Worm (Caenorhabditis elegans): Measurements from ENCODE around the gene C34D10.1.
A peak's percentile ranks its signal among the peaks of the same experiment; 100 is the strongest.

C34D10.1 gene

ce11 chrX:8052055-8052454 lies 22.8 kb downstream of the C34D10.1 start:
- TF ChIP-seq nhr-23 (tag; optimal IDR thresholded peaks at IDR 0.05), result no peak
- no peak for TF ChIP-seq unc-55 (GFP tag; optimal IDR thresholded peaks at IDR 0.05)
- TF ChIP-seq unc-39 (tag; optimal IDR thresholded peaks at IDR 0.05), result no peak
- TF ChIP-seq mab-5 (tag; optimal IDR thresholded peaks at IDR 0.05), result no peak
- no peak for TF ChIP-seq mbf-1 (tag; optimal IDR thresholded peaks at IDR 0.05)
- TF ChIP-seq lin-11 (tag; optimal IDR thresholded peaks at IDR 0.05), result no peak
- TF ChIP-seq nhr-12 (tag; optimal IDR thresholded peaks at IDR 0.05), result no peak
- no peak for TF ChIP-seq nhr-237 (tag; optimal IDR thresholded peaks at IDR 0.05)
- TF ChIP-seq peb-1 (tag; optimal IDR thresholded peaks at IDR 0.05), result no peak
- TF ChIP-seq nhr-6 (tag; optimal IDR thresholded peaks at IDR 0.05), result no peak
- no peak for TF ChIP-seq R02D3.7 (tag; optimal IDR thresholded peaks at IDR 0.05)
- no peak for TF ChIP-seq sma-9 (GFP tag; optimal IDR thresholded peaks at IDR 0.05)
- TF ChIP-seq sma-9 (tag; optimal IDR thresholded peaks at IDR 0.05), result no peak
- TF ChIP-seq lin-13 (GFP tag; optimal IDR thresholded peaks at IDR 0.05), result no peak
- TF ChIP-seq nhr-10 (tag; optimal IDR thresholded peaks at IDR 0.05), result no peak
- no peak for TF ChIP-seq Y55F3AM.14 (GFP tag; optimal IDR thresholded peaks at IDR 0.05)
- TF ChIP-seq gmeb-1 (tag; optimal IDR thresholded peaks at IDR 0.05), result no peak
- no peak for TF ChIP-seq nhr-11 (tag; optimal IDR thresholded peaks at IDR 0.05)
- TF ChIP-seq ztf-4 (tag; optimal IDR thresholded peaks at IDR 0.05), result no peak
- no peak for TF ChIP-seq sma-3 (GFP tag; optimal IDR thresholded peaks at IDR 0.05)

- TF ChIP-seq skn-1 (tag; optimal IDR thresholded peaks at IDR 0.05), result no peak
- peak in 1 of 2 experiments; percentile 39 for TF ChIP-seq lsy-2 (tag; optimal IDR thresholded peaks at IDR 0.05)
- peak; percentile 30 for TF ChIP-seq nhr-129 (tag; optimal IDR thresholded peaks at IDR 0.05)
- TF ChIP-seq sma-9 (GFP tag; optimal IDR thresholded peaks at IDR 0.05), result peak; percentile 48
- TF ChIP-seq sma-9 (tag; optimal IDR thresholded peaks at IDR 0.05), result no peak
- peak; percentile 80 for TF ChIP-seq F13H6.1 (tag; optimal IDR thresholded peaks at IDR 0.05)
These were observed 23.7 kb downstream of the C34D10.1 start for ce11 chrX:8053008-8053441.

ce11 chrX:8054478-8054877 lies 25.2 kb downstream of the C34D10.1 start:
- TF ChIP-seq crh-2 (tag; optimal IDR thresholded peaks at IDR 0.05) (no peak), aly-2 (tag; optimal IDR thresholded peaks at IDR 0.05) (no peak), R02D3.7 (tag; optimal IDR thresholded peaks at IDR 0.05) (no peak), nhr-11 (tag; optimal IDR thresholded peaks at IDR 0.05) (no peak), lin-11 (tag; optimal IDR thresholded peaks at IDR 0.05) (no peak), sma-3 (GFP tag; optimal IDR thresholded peaks at IDR 0.05) (no peak), ceh-82 (tag; optimal IDR thresholded peaks at IDR 0.05) (no peak), lin-13 (GFP tag; optimal IDR thresholded peaks at IDR 0.05) (no peak), zag-1 (tag; optimal IDR thresholded peaks at IDR 0.05) (no peak), nhr-12 (tag; optimal IDR thresholded peaks at IDR 0.05) (no peak), mdl-1 (tag; optimal IDR thresholded peaks at IDR 0.05) (no peak), unc-39 (tag; optimal IDR thresholded peaks at IDR 0.05) (no peak), elt-3 (tag; optimal IDR thresholded peaks at IDR 0.05) (no peak), peb-1 (tag; optimal IDR thresholded peaks at IDR 0.05) (no peak), nhr-23 (tag; optimal IDR thresholded peaks at IDR 0.05) (no peak), lin-39 (tag; optimal IDR thresholded peaks at IDR 0.05) (no peak), sma-9 (GFP tag; optimal IDR thresholded peaks at IDR 0.05) (no peak), sma-9 (tag; optimal IDR thresholded peaks at IDR 0.05) (no peak), nhr-25 (tag; optimal IDR thresholded peaks at IDR 0.05) (no peak), egl-27 (tag; optimal IDR thresholded peaks at IDR 0.05) (no peak), C34F6.9 (tag; optimal IDR thresholded peaks at IDR 0.05) (no peak)

ce11 chrX:8057791-8058270 lies 28.6 kb downstream of the C34D10.1 start, which contains the start of gene dim-1:
Gene dim-1 (minus strand): TSS chrX:8058220.
- TF ChIP-seq nhr-77 (tag; optimal IDR thresholded peaks at IDR 0.05), result no peak
- TF ChIP-seq unc-55 (GFP tag; optimal IDR thresholded peaks at IDR 0.05), result peak; percentile 25
- TF ChIP-seq C34F6.9 (tag; optimal IDR thresholded peaks at IDR 0.05), result peak; percentile 64

- TF ChIP-seq ama-1 (optimal IDR thresholded peaks at IDR 0.05) (no peak), elt-3 (tag; optimal IDR thresholded peaks at IDR 0.05) (no peak), nhr-77 (tag; optimal IDR thresholded peaks at IDR 0.05) (no peak), mdl-1 (tag; optimal IDR thresholded peaks at IDR 0.05) (no peak), mab-5 (tag; optimal IDR thresholded peaks at IDR 0.05) (no peak), C34F6.9 (tag; optimal IDR thresholded peaks at IDR 0.05) (no peak), nhr-21 (tag; optimal IDR thresholded peaks at IDR 0.05) (no peak), ceh-82 (tag; optimal IDR thresholded peaks at IDR 0.05) (no peak)
These were observed 30.7 kb downstream of the C34D10.1 start for ce11 chrX:8059999-8060398.
